Worm (Caenorhabditis elegans) whole organism, L3 larva: ENCODE results near the gene ndc-80.

Experiments used
- ceh-82 ChIP-seq: fragments of 150-350 bp; optimal IDR thresholded peaks from 2 replicates; lab custom pipeline; 2014; ENCODE audit warnings: missing biosample characterization, missing genetic modification characterization
- daf-12 ChIP-seq: fragments of 150-350 bp; optimal IDR thresholded peaks from 2 replicates; lab custom pipeline; 2014; ENCODE audit warnings: missing biosample characterization, missing genetic modification reagents, missing genetic modification characterization
- fkh-10 ChIP-seq: sonication (generic microtip); optimal IDR thresholded peaks from 2 replicates; lab custom pipeline; 2017; ENCODE audit warnings: missing biosample characterization, missing genetic modification reagents, missing genetic modification characterization
- nhr-28 ChIP-seq: fragments of 150-350 bp; optimal IDR thresholded peaks from 2 replicates; lab custom pipeline; 2014; ENCODE audit warnings: missing biosample characterization, missing genetic modification characterization

DNA sequence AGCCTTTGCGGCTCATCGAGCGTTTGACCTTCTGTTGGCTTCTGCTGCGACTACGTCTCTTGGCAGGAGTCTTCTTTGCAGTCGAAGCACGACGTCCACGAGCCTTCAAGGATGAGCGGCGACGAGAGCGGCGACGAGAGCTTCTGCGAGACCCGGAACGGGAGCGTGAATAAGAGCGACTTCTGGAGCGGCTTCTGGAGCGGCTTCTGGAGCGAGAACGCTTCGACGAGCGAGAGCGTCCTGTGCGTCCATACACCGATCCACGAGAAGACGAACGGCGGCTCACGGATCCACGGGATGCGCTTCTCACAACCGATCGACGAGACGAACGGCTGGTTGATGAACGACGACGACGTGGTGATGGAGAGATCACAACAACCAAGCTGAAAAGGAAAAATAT, 24.9 kb downstream of the ndc-80 start:
- TF ChIP-seq nhr-28 (tag; lab: Kevin White, UChicago) = no peak
- TF ChIP-seq daf-12 (tag; lab: Kevin White, UChicago) = no peak
- TF ChIP-seq fkh-10 (GFP tag; lab: Kevin White, UChicago) = no peak
- no peak for TF ChIP-seq ceh-82 (tag; lab: Kevin White, UChicago)
